Fruit fly (Drosophila melanogaster) whole organism, wandering third instar larva: Measurements from ENCODE around the gene CG16953.

Experiments
- Abd-B ChIP-seq: fragments of >200 bp; optimal IDR thresholded peaks from 2 replicates; lab custom pipeline; 2017; ENCODE audit warnings: missing biosample characterization, missing genetic modification characterization
- CG32264 ChIP-seq: fragments of 200-800 bp; sonication (Bioruptor generic); optimal IDR thresholded peaks from 2 replicates; lab custom pipeline; 2016; ENCODE audit warnings: missing biosample characterization, missing genetic modification characterization
- CG9705 ChIP-seq: fragments of 200-800 bp; sonication (Bioruptor generic); optimal IDR thresholded peaks from 2 replicates; lab custom pipeline; 2018; ENCODE audit warnings: missing biosample characterization, mild to moderate bottlenecking, missing genetic modification characterization
- CrebA ChIP-seq: fragments of 200-800 bp; sonication (Bioruptor generic); optimal IDR thresholded peaks from 2 replicates; lab custom pipeline; 2016; ENCODE audit warnings: missing biosample characterization, mild to moderate bottlenecking, missing genetic modification characterization, borderline replicate concordance
- Dfd ChIP-seq: fragments of >200 bp; optimal IDR thresholded peaks from 2 replicates; lab custom pipeline; 2017; ENCODE audit warnings: missing biosample characterization, missing genetic modification characterization
- Dif ChIP-seq: fragments of 200-275, 200-300 bp; sonication (Bioruptor generic); optimal IDR thresholded peaks from 2 replicates; lab custom pipeline; 2018; ENCODE audit warnings: missing biosample characterization, missing genetic modification characterization; ENCODE audit not compliant: partially characterized antibody
- GATAd ChIP-seq: sonication (Bioruptor generic); optimal IDR thresholded peaks from 2 replicates; lab custom pipeline; 2016; ENCODE audit warnings: missing biosample characterization, missing genetic modification characterization
- Hnf4 ChIP-seq: fragments of 200-800 bp; sonication (Bioruptor generic); optimal IDR thresholded peaks from 2 replicates; lab custom pipeline; 2016; ENCODE audit warnings: missing biosample characterization, mild to moderate bottlenecking, missing genetic modification characterization
- Hr78 ChIP-seq: fragments of >200 bp; optimal IDR thresholded peaks from 2 replicates; lab custom pipeline; 2017; ENCODE audit warnings: missing biosample characterization, missing genetic modification characterization
- Hr83 ChIP-seq: fragments of 200-300 bp; sonication (Bioruptor generic); optimal IDR thresholded peaks from 2 replicates; lab custom pipeline; 2016; ENCODE audit warnings: missing biosample characterization, mild to moderate bottlenecking, missing genetic modification characterization, moderate library complexity; ENCODE audit not compliant: poor library complexity, severe bottlenecking
- Jra ChIP-seq: sonication (Bioruptor generic); optimal IDR thresholded peaks from 2 replicates; lab custom pipeline; 2016; ENCODE audit warnings: missing biosample characterization, missing genetic modification characterization
- Mio ChIP-seq: sonication (Bioruptor generic); optimal IDR thresholded peaks from 2 replicates; lab custom pipeline; 2016; ENCODE audit warnings: missing biosample characterization, missing genetic modification characterization
- Myc ChIP-seq: fragments of >200 bp; optimal IDR thresholded peaks from 2 replicates; lab custom pipeline; 2017
- N ChIP-seq: fragments of >200 bp; optimal IDR thresholded peaks from 2 replicates; lab custom pipeline; 2018; ENCODE audit warnings: missing biosample characterization, missing external identifiers, missing genetic modification characterization
- OdsH ChIP-seq: fragments of 200-800 bp; sonication (Bioruptor generic); optimal IDR thresholded peaks from 2 replicates; lab custom pipeline; 2016; ENCODE audit warnings: missing biosample characterization, mild to moderate bottlenecking, missing genetic modification characterization
- Sp1 ChIP-seq: fragments of 200-800 bp; sonication (Bioruptor generic); optimal IDR thresholded peaks from 3 replicates; lab custom pipeline; 2019; ENCODE audit warnings: missing biosample characterization, mild to moderate bottlenecking, missing genetic modification characterization, moderate library complexity
- Vsx2 ChIP-seq: fragments of 200-300, 225-300 bp; sonication (Bioruptor generic); optimal IDR thresholded peaks from 2 replicates; lab custom pipeline; 2018; ENCODE audit warnings: missing biosample characterization, missing genetic modification characterization; ENCODE audit not compliant: partially characterized antibody
- br ChIP-seq: fragments of 200-800 bp; sonication (Bioruptor generic); optimal IDR thresholded peaks from 2 replicates; lab custom pipeline; 2016; ENCODE audit warnings: missing biosample characterization, missing genetic modification characterization
- brk ChIP-seq: fragments of 200-800 bp; sonication (Bioruptor generic); optimal IDR thresholded peaks from 2 replicates; lab custom pipeline; 2016; ENCODE audit warnings: missing biosample characterization, mild to moderate bottlenecking, missing genetic modification characterization
- dl ChIP-seq, 2 experiments: fragments of 175-275, 200-275 bp in 1 of 2; fragments of 200-275 bp in 1 of 2; sonication (Bioruptor generic); optimal IDR thresholded peaks; lab custom pipeline; 2018; ENCODE audit warnings: mild to moderate bottlenecking in 2 of 2, missing biosample characterization in 2 of 2, missing genetic modification characterization in 2 of 2, moderate library complexity in 2 of 2; ENCODE audit not compliant: partially characterized antibody in 2 of 2, insufficient read depth in 1 of 2
- dmrt93B ChIP-seq: fragments of 200-800 bp; sonication (Bioruptor generic); optimal IDR thresholded peaks from 2 replicates; lab custom pipeline; 2018; ENCODE audit warnings: missing biosample characterization, mild to moderate bottlenecking, missing genetic modification characterization
- dsf ChIP-seq: sonication (Bioruptor generic); optimal IDR thresholded peaks from 2 replicates; lab custom pipeline; 2016; ENCODE audit warnings: missing biosample characterization, missing genetic modification characterization, borderline replicate concordance
- ey ChIP-seq: fragments of 200-800 bp; sonication (Bioruptor generic); optimal IDR thresholded peaks from 2 replicates; lab custom pipeline; 2016; ENCODE audit warnings: missing biosample characterization, missing genetic modification characterization
- foxo ChIP-seq, 2 experiments: fragments of 200-800 bp; sonication (Bioruptor generic); optimal IDR thresholded peaks; 2 replicates in 1 of 2; 3 replicates in 1 of 2; lab custom pipeline; 2016 to 2017; ENCODE audit warnings: missing biosample characterization in 2 of 2, missing genetic modification characterization in 2 of 2
- fru ChIP-seq: fragments of 200-800 bp; sonication (Bioruptor generic); optimal IDR thresholded peaks from 3 replicates; lab custom pipeline; 2016; ENCODE audit warnings: missing biosample characterization, mild to moderate bottlenecking, missing genetic modification characterization
- h ChIP-seq: fragments of 200-800 bp; sonication (Bioruptor generic); optimal IDR thresholded peaks from 3 replicates; lab custom pipeline; 2016; ENCODE audit warnings: missing biosample characterization, mild to moderate bottlenecking, missing genetic modification characterization
- jim ChIP-seq: fragments of 175-275, 200-325 bp; sonication (Bioruptor generic); optimal IDR thresholded peaks from 2 replicates; lab custom pipeline; 2016; ENCODE audit warnings: missing biosample characterization, mild to moderate bottlenecking, missing genetic modification characterization
- lola ChIP-seq: fragments of >200 bp; optimal IDR thresholded peaks from 2 replicates; lab custom pipeline; 2017; ENCODE audit warnings: missing biosample characterization, missing genetic modification characterization
- pan ChIP-seq: fragments of >200 bp; optimal IDR thresholded peaks from 2 replicates; lab custom pipeline; 2017
- psq ChIP-seq: fragments of 200-800 bp; sonication (Bioruptor generic); optimal IDR thresholded peaks from 3 replicates; lab custom pipeline; 2017; ENCODE audit warnings: missing biosample characterization, mild to moderate bottlenecking, missing genetic modification characterization, moderate library complexity
- sage ChIP-seq: fragments of 200-800 bp; sonication (Bioruptor generic); optimal IDR thresholded peaks from 2 replicates; lab custom pipeline; 2016; ENCODE audit warnings: missing biosample characterization, mild to moderate bottlenecking, missing genetic modification characterization
- sv ChIP-seq: fragments of 200-800 bp; sonication (Bioruptor generic); optimal IDR thresholded peaks from 3 replicates; lab custom pipeline; 2016; ENCODE audit warnings: missing biosample characterization, missing genetic modification characterization
- tai ChIP-seq: sonication (Bioruptor generic); optimal IDR thresholded peaks from 2 replicates; lab custom pipeline; 2016; ENCODE audit warnings: missing biosample characterization, missing genetic modification characterization
- usp ChIP-seq: fragments of >200 bp; optimal IDR thresholded peaks from 2 replicates; lab custom pipeline; 2017; ENCODE audit warnings: missing biosample characterization, missing genetic modification characterization
- woc ChIP-seq: sonication (Bioruptor generic); optimal IDR thresholded peaks from 2 replicates; lab custom pipeline; 2016; ENCODE audit warnings: missing biosample characterization, mild to moderate bottlenecking, missing genetic modification characterization

CG16953 gene

dm6 chr3R:20626123-20626522 is 40.5 kb upstream of the CG16953 start:
- TF ChIP-seq Hr83 (GFP tag; lab: Kevin White, UChicago) (no peak), Sp1 (GFP tag; lab: Kevin White, UChicago) (no peak), br (no peak), tai (GFP tag; lab: Kevin White, UChicago) (no peak), Hr78 (GFP tag; lab: Kevin White, UChicago) (no peak), usp (no peak), pan (lab: Kevin White, UChicago) (no peak), OdsH (GFP tag; lab: Kevin White, UChicago) (no peak), Hnf4 (no peak), Abd-B (GFP tag; lab: Kevin White, UChicago) (no peak), N (no peak), brk (GFP tag; lab: Kevin White, UChicago) (no peak), Jra (GFP tag; lab: Kevin White, UChicago) (no peak), foxo (GFP tag; optimal IDR thresholded peaks at IDR 0.05; lab: Kevin White, UChicago) (no peak), psq (GFP tag; lab: Kevin White, UChicago) (no peak), Vsx2 (GFP tag; lab: Kevin White, UChicago) (no peak), dsf (no peak)

- TF ChIP-seq br = no peak
- peak; percentile 9 for TF ChIP-seq psq (GFP tag; lab: Kevin White, UChicago)
Measured at dm6 chr3R:20622297-20623168, 36.9 kb upstream of the CG16953 start.

- TF ChIP-seq usp = no peak
- no peak for TF ChIP-seq brk (GFP tag; lab: Kevin White, UChicago)
- TF ChIP-seq Myc = no peak
- no peak for TF ChIP-seq Vsx2 (GFP tag; lab: Kevin White, UChicago)
- TF ChIP-seq GATAd (GFP tag; lab: Kevin White, UChicago) = no peak
- TF ChIP-seq woc (GFP tag; lab: Kevin White, UChicago) = no peak
- TF ChIP-seq Hr83 (GFP tag; lab: Kevin White, UChicago) = no peak
- TF ChIP-seq Hr78 (GFP tag; lab: Kevin White, UChicago) = peak; percentile 60
- no peak for TF ChIP-seq lola
- TF ChIP-seq br = no peak
- TF ChIP-seq psq (GFP tag; lab: Kevin White, UChicago) = peak; percentile 77
- TF ChIP-seq fru = no peak
- no peak for TF ChIP-seq dl (GFP tag; optimal IDR thresholded peaks at IDR 0.05; lab: Kevin White, UChicago; ENCODE audit: insufficient read depth in 1 of 2, partially characterized antibody in 2 of 2)
- no peak for TF ChIP-seq sv
- no peak for TF ChIP-seq Hnf4
- TF ChIP-seq Dif (GFP tag; lab: Kevin White, UChicago) = no peak
- no peak for TF ChIP-seq Mio (GFP tag; lab: Kevin White, UChicago)
- no peak for TF ChIP-seq CG9705
- no peak for TF ChIP-seq dsf
- no peak for TF ChIP-seq h (GFP tag; lab: Kevin White, UChicago)
- no peak for TF ChIP-seq jim (GFP tag; lab: Kevin White, UChicago)
- TF ChIP-seq Abd-B (GFP tag; lab: Kevin White, UChicago) = peak; percentile 49
- no peak for TF ChIP-seq Jra (GFP tag; lab: Kevin White, UChicago)
- no peak for TF ChIP-seq Dfd (GFP tag; lab: Kevin White, UChicago)
- TF ChIP-seq pan (lab: Kevin White, UChicago) = no peak
- TF ChIP-seq dmrt93B (GFP tag; lab: Kevin White, UChicago) = no peak
- no peak for TF ChIP-seq tai (GFP tag; lab: Kevin White, UChicago)
- TF ChIP-seq foxo (GFP tag; optimal IDR thresholded peaks at IDR 0.05; lab: Kevin White, UChicago) = no peak
- TF ChIP-seq ey (GFP tag; lab: Kevin White, UChicago) = no peak
- no peak for TF ChIP-seq OdsH (GFP tag; lab: Kevin White, UChicago)
- no peak for TF ChIP-seq sage
- peak; percentile 94 for TF ChIP-seq N
- TF ChIP-seq CrebA = no peak
- TF ChIP-seq CG32264 (GFP tag; lab: Kevin White, UChicago) = no peak
- TF ChIP-seq Sp1 (GFP tag; lab: Kevin White, UChicago) = no peak
Measured at dm6 chr3R:20621805-20622286, 36.2 kb upstream of the CG16953 start, which contains the start of gene H. H (plus strand) TSS chr3R:20621938.
